Worm (Caenorhabditis elegans) whole organism, mixed stage, embryonic: Measurements from ENCODE around the gene sec-5.

Source experiments
- bed-3 ChIP-seq: fragments of 200-800 bp; sonication (Bioruptor generic); optimal IDR thresholded peaks from 3 replicates; lab custom pipeline; 2018; ENCODE audit warnings: mild to moderate bottlenecking, missing genetic modification characterization, moderate library complexity, missing compliant biosample characterization
- ceh-39 ChIP-seq: fragments of 150-350 bp; optimal IDR thresholded peaks from 2 replicates; lab custom pipeline; 2014; ENCODE audit warnings: missing biosample characterization, missing genetic modification characterization
- ceh-43 ChIP-seq: fragments of 200-800 bp; sonication (Bioruptor generic); optimal IDR thresholded peaks from 2 replicates; lab custom pipeline; 2018; ENCODE audit warnings: mild to moderate bottlenecking, missing genetic modification characterization, moderate library complexity, missing compliant biosample characterization
- ceh-83 ChIP-seq: fragments of 200-800 bp; sonication (Bioruptor generic); optimal IDR thresholded peaks from 2 replicates; lab custom pipeline; 2018; ENCODE audit warnings: mild to moderate bottlenecking, missing genetic modification characterization, missing compliant biosample characterization
- ces-1 ChIP-seq: fragments of 150-350 bp; optimal IDR thresholded peaks from 2 replicates; lab custom pipeline; 2014; ENCODE audit warnings: missing biosample characterization, missing genetic modification reagents, missing genetic modification characterization
- cnd-1 ChIP-seq: fragments of 200-800 bp; sonication (Bioruptor generic); optimal IDR thresholded peaks from 2 replicates; lab custom pipeline; 2018; ENCODE audit warnings: mild to moderate bottlenecking, missing genetic modification characterization, missing compliant biosample characterization
- drap-1 ChIP-seq: fragments of 200-800 bp; sonication (Bioruptor generic); optimal IDR thresholded peaks from 3 replicates; lab custom pipeline; 2018; ENCODE audit warnings: mild to moderate bottlenecking, missing genetic modification characterization, missing compliant biosample characterization
- elt-1 ChIP-seq: sonication (generic microtip); optimal IDR thresholded peaks from 2 replicates; lab custom pipeline; 2017; ENCODE audit warnings: missing genetic modification characterization, mild to moderate bottlenecking, missing compliant biosample characterization, antibody characterized with exemption, moderate library complexity, borderline replicate concordance; ENCODE audit not compliant: insufficient read depth
- elt-3 ChIP-seq: fragments of 150-350 bp; optimal IDR thresholded peaks from 2 replicates; lab custom pipeline; 2014; ENCODE audit warnings: missing biosample characterization, missing genetic modification characterization
- flh-1 ChIP-seq: fragments of 200-800 bp; sonication (Bioruptor generic); optimal IDR thresholded peaks from 2 replicates; lab custom pipeline; 2018; ENCODE audit warnings: mild to moderate bottlenecking, missing genetic modification characterization, moderate library complexity, missing compliant biosample characterization
- ham-2 ChIP-seq: fragments of 200-800 bp; sonication (Bioruptor generic); optimal IDR thresholded peaks from 2 replicates; lab custom pipeline; 2018; ENCODE audit warnings: mild to moderate bottlenecking, missing genetic modification characterization, missing compliant biosample characterization
- lin-13 ChIP-seq: fragments of 150-350 bp; optimal IDR thresholded peaks from 2 replicates; lab custom pipeline; 2014; ENCODE audit warnings: missing biosample characterization, missing genetic modification characterization
- lin-32 ChIP-seq: fragments of 200-800 bp; sonication (Bioruptor generic); optimal IDR thresholded peaks from 2 replicates; lab custom pipeline; 2018; ENCODE audit warnings: mild to moderate bottlenecking, missing genetic modification characterization, missing compliant biosample characterization
- lsy-2 ChIP-seq: fragments of 150-350 bp; optimal IDR thresholded peaks from 2 replicates; lab custom pipeline; 2014; ENCODE audit warnings: missing biosample characterization, missing genetic modification characterization
- mab-5 ChIP-seq: fragments of 150-350 bp; optimal IDR thresholded peaks from 2 replicates; lab custom pipeline; 2014; ENCODE audit warnings: missing biosample characterization, missing genetic modification characterization
- mep-1 ChIP-seq: fragments of 150-350 bp; optimal IDR thresholded peaks from 2 replicates; lab custom pipeline; 2017; ENCODE audit warnings: missing biosample characterization, missing genetic modification reagents, missing genetic modification characterization, inconsistent platforms
- mls-2 ChIP-seq: sonication (generic microtip); optimal IDR thresholded peaks from 2 replicates; lab custom pipeline; 2016; ENCODE audit warnings: mild to moderate bottlenecking, missing genetic modification characterization, moderate library complexity, missing compliant biosample characterization
- nhr-12 ChIP-seq: fragments of 150-350 bp; optimal IDR thresholded peaks from 2 replicates; lab custom pipeline; 2014; ENCODE audit warnings: missing biosample characterization, missing genetic modification characterization
- nhr-237 ChIP-seq: fragments of 150-350 bp; optimal IDR thresholded peaks from 2 replicates; lab custom pipeline; 2014; ENCODE audit warnings: missing biosample characterization, missing genetic modification characterization
- nhr-28 ChIP-seq: fragments of 150-350 bp; optimal IDR thresholded peaks from 2 replicates; lab custom pipeline; 2014; ENCODE audit warnings: missing biosample characterization, missing genetic modification characterization
- nhr-76 ChIP-seq: sonication (generic microtip); optimal IDR thresholded peaks from 2 replicates; lab custom pipeline; 2017; ENCODE audit warnings: missing biosample characterization, missing genetic modification characterization
- sem-2 ChIP-seq: fragments of 200-800 bp; sonication (Bioruptor generic); optimal IDR thresholded peaks from 2 replicates; lab custom pipeline; 2018; ENCODE audit warnings: mild to moderate bottlenecking, missing genetic modification characterization, missing compliant biosample characterization
- sptf-1 ChIP-seq: sonication (generic microtip); optimal IDR thresholded peaks from 2 replicates; lab custom pipeline; 2017; ENCODE audit warnings: mild to moderate bottlenecking, missing genetic modification characterization, moderate library complexity, missing compliant biosample characterization
- tbx-8 ChIP-seq: fragments of 200-800 bp; sonication (Bioruptor generic); optimal IDR thresholded peaks from 2 replicates; lab custom pipeline; 2018; ENCODE audit warnings: mild to moderate bottlenecking, missing genetic modification characterization, moderate library complexity, missing compliant biosample characterization
- unc-120 ChIP-seq: sonication (generic microtip); optimal IDR thresholded peaks from 2 replicates; lab custom pipeline; 2017; ENCODE audit warnings: missing genetic modification characterization, missing compliant biosample characterization; ENCODE audit not compliant: poor library complexity, severe bottlenecking
- unc-39 ChIP-seq: fragments of 150-350 bp; optimal IDR thresholded peaks from 2 replicates; lab custom pipeline; 2014; ENCODE audit warnings: missing biosample characterization, missing genetic modification characterization
- unc-62 ChIP-seq: fragments of 150-350 bp; optimal IDR thresholded peaks from 2 replicates; lab custom pipeline; 2014; ENCODE audit warnings: missing biosample characterization, missing genetic modification reagents, missing genetic modification characterization
- zip-8 ChIP-seq: fragments of 150-350 bp; optimal IDR thresholded peaks from 2 replicates; lab custom pipeline; 2014; ENCODE audit warnings: missing biosample characterization, missing genetic modification characterization
- ztf-11 ChIP-seq: fragments of 150-350 bp; optimal IDR thresholded peaks from 2 replicates; lab custom pipeline; 2014; ENCODE audit warnings: missing biosample characterization, missing genetic modification characterization

The sec-5 gene

ce11 chrII:9197212-9197611, 20.3 kb upstream of the sec-5 start, which contains the start of gene let-23:
let-23 (plus strand) TSS chrII:9197512.
- no peak for TF ChIP-seq drap-1 (GFP tag; lab: Kevin White, UChicago)
- TF ChIP-seq elt-1 (tag; lab: Kevin White, UChicago) = no peak
- no peak for TF ChIP-seq bed-3 (GFP tag; lab: Kevin White, UChicago)
- TF ChIP-seq tbx-8 (GFP tag; lab: Kevin White, UChicago) = no peak
- TF ChIP-seq lin-32 (GFP tag; lab: Kevin White, UChicago) = no peak
- TF ChIP-seq unc-39 (tag; lab: Kevin White, UChicago) = no peak
- TF ChIP-seq, all 35 proteins: peak for 0

ce11 chrII:9196325-9196724, 19.4 kb upstream of the sec-5 start:
- TF ChIP-seq ztf-11 = no peak
- TF ChIP-seq mls-2 (tag; lab: Kevin White, UChicago) = no peak

ce11 chrII:9194195-9194594, 17.2 kb upstream of the sec-5 start, which contains the start of gene twk-4:
twk-4 (minus strand) TSS chrII:9194295.
- TF ChIP-seq ztf-11 (no peak), nhr-76 (tag; lab: Kevin White, UChicago) (no peak), lin-13 (tag; lab: Kevin White, UChicago) (no peak), ces-1 (GFP tag; lab: Kevin White, UChicago) (no peak), ceh-39 (tag; lab: Kevin White, UChicago) (no peak), sptf-1 (tag; lab: Kevin White, UChicago) (no peak), mab-5 (tag; lab: Kevin White, UChicago) (no peak), unc-62 (GFP tag; lab: Kevin White, UChicago) (no peak), unc-120 (tag; lab: Kevin White, UChicago) (no peak), flh-1 (GFP tag; lab: Kevin White, UChicago) (no peak), lin-32 (GFP tag; lab: Kevin White, UChicago) (no peak), lsy-2 (tag; lab: Kevin White, UChicago) (no peak), zip-8 (no peak), cnd-1 (no peak)

- TF ChIP-seq lin-13 (tag; lab: Kevin White, UChicago) (no peak), ham-2 (GFP tag; lab: Kevin White, UChicago) (peak; percentile 31), elt-1 (tag; lab: Kevin White, UChicago) (peak; percentile 71), ces-1 (GFP tag; lab: Kevin White, UChicago) (no peak)
Measured at ce11 chrII:9190513-9191099, 13.7 kb upstream of the sec-5 start.

ce11 chrII:9189648-9190047, 12.7 kb upstream of the sec-5 start:
- TF ChIP-seq elt-3 (tag; lab: Kevin White, UChicago) = no peak
- no peak for TF ChIP-seq nhr-237 (tag; lab: Kevin White, UChicago)
- no peak for TF ChIP-seq sem-2 (GFP tag; lab: Kevin White, UChicago)
- TF ChIP-seq mab-5 (tag; lab: Kevin White, UChicago) = no peak
- no peak for TF ChIP-seq ceh-43 (GFP tag; lab: Kevin White, UChicago)
- no peak for TF ChIP-seq sptf-1 (tag; lab: Kevin White, UChicago)
- no peak for TF ChIP-seq ceh-83 (GFP tag; lab: Kevin White, UChicago)
- no peak for TF ChIP-seq drap-1 (GFP tag; lab: Kevin White, UChicago)
- TF ChIP-seq elt-1 (tag; lab: Kevin White, UChicago) = no peak
- TF ChIP-seq unc-62 (GFP tag; lab: Kevin White, UChicago) = no peak
- no peak for TF ChIP-seq ham-2 (GFP tag; lab: Kevin White, UChicago)
- TF ChIP-seq lin-13 (tag; lab: Kevin White, UChicago) = no peak
- TF ChIP-seq mep-1 (tag; lab: Kevin White, UChicago) = no peak
- TF ChIP-seq mls-2 (tag; lab: Kevin White, UChicago) = no peak
- TF ChIP-seq nhr-76 (tag; lab: Kevin White, UChicago) = no peak
- no peak for TF ChIP-seq tbx-8 (GFP tag; lab: Kevin White, UChicago)

- TF ChIP-seq ceh-39 (tag; lab: Kevin White, UChicago) (no peak), ceh-83 (GFP tag; lab: Kevin White, UChicago) (no peak), unc-39 (tag; lab: Kevin White, UChicago) (no peak), tbx-8 (GFP tag; lab: Kevin White, UChicago) (no peak), nhr-28 (tag; lab: Kevin White, UChicago) (no peak), nhr-12 (tag; lab: Kevin White, UChicago) (no peak), lin-13 (tag; lab: Kevin White, UChicago) (no peak)
Measured at ce11 chrII:9188380-9188779, 11.4 kb upstream of the sec-5 start, which contains the start of gene sym-2. sym-2 (minus strand) TSS chrII:9188480.
